Fruit fly (Drosophila melanogaster) whole organism, embryonic: Measurements from ENCODE around the gene CG32983.

ENCODE experiments used
- Ada2b ChIP-seq: fragments of 200-800 bp; sonication (Bioruptor generic); IDR thresholded peaks from 2 replicates; pipeline ENCODE4 v1.3.6; 2022; ENCODE audit warnings: missing biosample characterization, missing genetic modification characterization
- Blimp-1 ChIP-seq: fragments of 200-800 bp; sonication (Bioruptor generic); optimal IDR thresholded peaks from 3 replicates; lab custom pipeline; 2018; ENCODE audit warnings: missing biosample characterization, missing genetic modification characterization, mild to moderate bottlenecking, moderate library complexity, missing genetic modification reagents
- CG10209 ChIP-seq: fragments of 200-800 bp; sonication (Bioruptor generic); optimal IDR thresholded peaks from 3 replicates; lab custom pipeline; 2017; ENCODE audit warnings: missing biosample characterization, mild to moderate bottlenecking, missing genetic modification characterization, missing genetic modification reagents
- CG1024 ChIP-seq: fragments of 200-800 bp; sonication (Bioruptor generic); IDR thresholded peaks from 2 replicates; pipeline ENCODE4 v1.3.6; 2022; ENCODE audit warnings: missing biosample characterization, missing genetic modification characterization
- CG15479 ChIP-seq: fragments of 200-800 bp; sonication (Bioruptor generic); optimal IDR thresholded peaks from 3 replicates; lab custom pipeline; 2019; ENCODE audit warnings: missing biosample characterization, mild to moderate bottlenecking, missing genetic modification characterization, moderate library complexity
- CG17568 ChIP-seq: fragments of 200-800 bp; sonication (Bioruptor generic); optimal IDR thresholded peaks from 2 replicates; lab custom pipeline; 2018; ENCODE audit warnings: missing biosample characterization, mild to moderate bottlenecking, missing genetic modification characterization, moderate library complexity
- CG2116 ChIP-seq: fragments of 200-800 bp; sonication (Bioruptor generic); optimal IDR thresholded peaks from 3 replicates; lab custom pipeline; 2018; ENCODE audit warnings: missing biosample characterization, mild to moderate bottlenecking, missing genetic modification characterization
- CG2199 ChIP-seq: fragments of 200-800 bp; sonication (Bioruptor generic); IDR thresholded peaks from 3 replicates; pipeline ENCODE4 v1.3.6; 2022; ENCODE audit warnings: missing biosample characterization, missing genetic modification characterization
- CG4617 ChIP-seq: fragments of 200-800 bp; sonication (Bioruptor generic); optimal IDR thresholded peaks from 3 replicates; lab custom pipeline; 2016; ENCODE audit warnings: missing biosample characterization, missing genetic modification characterization, borderline replicate concordance
- CG7271 ChIP-seq: fragments of 200-800 bp; sonication (Bioruptor generic); optimal IDR thresholded peaks from 2 replicates; lab custom pipeline; 2018; ENCODE audit warnings: missing biosample characterization, mild to moderate bottlenecking, missing genetic modification characterization, moderate library complexity
- D ChIP-seq, 2 experiments: fragments of 200-800 bp in 1 of 2; fragments of >200 bp in 1 of 2; sonication (Bioruptor generic) in 1 of 2; optimal IDR thresholded peaks; 2 replicates in 1 of 2; 3 replicates in 1 of 2; lab custom pipeline; 2017; ENCODE audit warnings: mild to moderate bottlenecking in 1 of 2, missing biosample characterization in 1 of 2, missing genetic modification characterization in 1 of 2, missing genetic modification reagents in 1 of 2
- Dad ChIP-seq: fragments of 200-800 bp; sonication (Bioruptor generic); optimal IDR thresholded peaks from 3 replicates; lab custom pipeline; 2016; ENCODE audit warnings: missing biosample characterization, missing genetic modification characterization
- Doc2 ChIP-seq: fragments of 200-800 bp; sonication (Bioruptor generic); IDR thresholded peaks from 2 replicates; pipeline ENCODE4 v1.3.6; 2022; ENCODE audit warnings: missing biosample characterization, missing genetic modification characterization
- Hmx ChIP-seq: fragments of 200-800 bp; sonication (Bioruptor generic); optimal IDR thresholded peaks from 2 replicates; lab custom pipeline; 2016; ENCODE audit warnings: missing biosample characterization, missing genetic modification characterization
- Kr ChIP-seq: fragments of 200-800 bp; sonication (Bioruptor generic); optimal IDR thresholded peaks from 2 replicates; lab custom pipeline; 2017; ENCODE audit warnings: missing biosample characterization, mild to moderate bottlenecking, missing genetic modification characterization
- NC2α ChIP-seq: fragments of 200-800 bp; sonication (Bioruptor generic); optimal IDR thresholded peaks from 2 replicates; lab custom pipeline; 2016; ENCODE audit warnings: missing biosample characterization, missing genetic modification characterization
- Rx ChIP-seq: fragments of 200-800 bp; sonication (Bioruptor generic); IDR thresholded peaks from 2 replicates; pipeline ENCODE4 v1.3.6; 2022; ENCODE audit warnings: missing biosample characterization, missing genetic modification characterization
- Side ChIP-seq: fragments of 200-800 bp; sonication (Bioruptor generic); optimal IDR thresholded peaks from 2 replicates; lab custom pipeline; 2016; ENCODE audit warnings: missing biosample characterization, missing genetic modification characterization
- Six4 ChIP-seq: fragments of 200-800 bp; sonication (Bioruptor generic); optimal IDR thresholded peaks from 2 replicates; lab custom pipeline; 2016; ENCODE audit warnings: missing biosample characterization, missing genetic modification characterization
- Sry-β ChIP-seq: fragments of 200-800 bp; sonication (Bioruptor generic); optimal IDR thresholded peaks from 2 replicates; lab custom pipeline; 2018; ENCODE audit warnings: missing biosample characterization, mild to moderate bottlenecking, missing genetic modification characterization, moderate library complexity
- Taf1 ChIP-seq: fragments of 200-800 bp; sonication (Bioruptor generic); IDR thresholded peaks from 2 replicates; pipeline ENCODE4 v1.3.6; 2022; ENCODE audit warnings: missing biosample characterization, missing genetic modification characterization
- Xbp1 ChIP-seq: fragments of 200-800 bp; sonication (Bioruptor generic); optimal IDR thresholded peaks from 3 replicates; lab custom pipeline; 2016; ENCODE audit warnings: missing biosample characterization, mild to moderate bottlenecking, missing genetic modification characterization
- bbx ChIP-seq: fragments of 200-800 bp; sonication (Bioruptor generic); IDR thresholded peaks from 2 replicates; pipeline ENCODE4 v1.3.6; 2022; ENCODE audit warnings: missing biosample characterization, missing genetic modification characterization; ENCODE audit not compliant: partially characterized antibody
- cad ChIP-seq: fragments of >200 bp; optimal IDR thresholded peaks from 2 replicates; lab custom pipeline; 2017; ENCODE audit warnings: missing biosample characterization, missing genetic modification characterization
- cas ChIP-seq: fragments of 200-800 bp; sonication (Bioruptor generic); IDR thresholded peaks from 2 replicates; pipeline ENCODE4 v1.3.6; 2022; ENCODE audit warnings: missing biosample characterization, missing genetic modification characterization
- chn ChIP-seq: fragments of 200-800 bp; sonication (Bioruptor generic); optimal IDR thresholded peaks from 2 replicates; lab custom pipeline; 2016; ENCODE audit warnings: missing biosample characterization, missing genetic modification characterization
- crol ChIP-seq: fragments of 200-800 bp; sonication (Bioruptor generic); IDR thresholded peaks from 2 replicates; pipeline ENCODE4 v1.3.6; 2022; ENCODE audit warnings: missing biosample characterization, missing genetic modification characterization
- dysf ChIP-seq: fragments of 200-800 bp; sonication (Bioruptor generic); IDR thresholded peaks from 3 replicates; pipeline ENCODE4 v1.3.6; 2022; ENCODE audit warnings: missing biosample characterization, missing genetic modification characterization
- fd64A ChIP-seq: fragments of 200-800 bp; sonication (Bioruptor generic); optimal IDR thresholded peaks from 3 replicates; lab custom pipeline; 2018; ENCODE audit warnings: missing biosample characterization, mild to moderate bottlenecking, missing genetic modification characterization
- gcm ChIP-seq: fragments of 200-800 bp; sonication (Bioruptor generic); optimal IDR thresholded peaks from 2 replicates; lab custom pipeline; 2019; ENCODE audit warnings: missing biosample characterization, mild to moderate bottlenecking, missing genetic modification characterization, moderate library complexity
- kni ChIP-seq: fragments of 200-800 bp; sonication (Bioruptor generic); optimal IDR thresholded peaks from 3 replicates; lab custom pipeline; 2017; ENCODE audit warnings: mild to moderate bottlenecking, missing biosample characterization, missing genetic modification reagents, missing genetic modification characterization
- lilli ChIP-seq: fragments of 200-800 bp; sonication (Bioruptor generic); optimal IDR thresholded peaks from 3 replicates; lab custom pipeline; 2016; ENCODE audit warnings: missing biosample characterization, missing genetic modification characterization
- lola ChIP-seq, 3 experiments: fragments of >200 bp in 2 of 3; fragments of 200-800 bp in 1 of 3; sonication (Bioruptor generic) in 1 of 3; optimal IDR thresholded peaks; 2 replicates each; lab custom pipeline; 2017 to 2019; ENCODE audit warnings: missing biosample characterization in 3 of 3, missing genetic modification characterization in 3 of 3, mild to moderate bottlenecking in 1 of 3, moderate library complexity in 1 of 3
- lov ChIP-seq, 2 experiments: fragments of 200-800 bp in 1 of 2; fragments of >200 bp in 1 of 2; sonication (Bioruptor generic) in 1 of 2; IDR thresholded peaks in 1 of 2; optimal IDR thresholded peaks in 1 of 2; 2 replicates in 1 of 2; 3 replicates in 1 of 2; pipeline versions ENCODE4 v1.3.6 to Lab custom; 2017 to 2022; ENCODE audit warnings: missing biosample characterization in 1 of 2, missing genetic modification characterization in 1 of 2
- mam ChIP-seq: fragments of 200-800 bp; sonication (Bioruptor generic); optimal IDR thresholded peaks from 3 replicates; lab custom pipeline; 2016; ENCODE audit warnings: missing biosample characterization, missing genetic modification characterization
- nmo ChIP-seq: fragments of 200-800 bp; sonication (Bioruptor generic); optimal IDR thresholded peaks from 2 replicates; lab custom pipeline; 2018; ENCODE audit warnings: missing biosample characterization, mild to moderate bottlenecking, missing genetic modification characterization, moderate library complexity
- onecut ChIP-seq: fragments of 200-800 bp; sonication (Bioruptor generic); IDR thresholded peaks from 2 replicates; pipeline ENCODE4 v1.3.6; 2022; ENCODE audit warnings: missing biosample characterization, missing genetic modification characterization
- run ChIP-seq: fragments of 200-800 bp; sonication (Bioruptor generic); optimal IDR thresholded peaks from 3 replicates; lab custom pipeline; 2018; ENCODE audit warnings: missing biosample characterization, mild to moderate bottlenecking, missing genetic modification characterization
- schlank ChIP-seq: fragments of 200-800 bp; sonication (Bioruptor generic); optimal IDR thresholded peaks from 2 replicates; lab custom pipeline; 2018; ENCODE audit warnings: missing biosample characterization, mild to moderate bottlenecking, missing genetic modification characterization
- sens ChIP-seq: fragments of 200-800 bp; sonication (Bioruptor generic); peaks from one replicate; lab custom pipeline; 2016; ENCODE audit warnings: missing biosample characterization, missing genetic modification characterization
- stc ChIP-seq: fragments of 200-800 bp; sonication (Bioruptor generic); IDR thresholded peaks from 2 replicates; pipeline ENCODE4 v1.3.6; 2022; ENCODE audit warnings: missing biosample characterization, missing genetic modification characterization
- tin ChIP-seq: fragments of 200-800 bp; sonication (Bioruptor generic); optimal IDR thresholded peaks from 3 replicates; lab custom pipeline; 2016; ENCODE audit warnings: missing biosample characterization, missing genetic modification characterization
- tll ChIP-seq, 2 experiments: fragments of 200-800 bp in 1 of 2; fragments of >200 bp in 1 of 2; sonication (Bioruptor generic) in 1 of 2; optimal IDR thresholded peaks; 2 replicates each; lab custom pipeline; 2017 to 2019; ENCODE audit warnings: missing biosample characterization in 2 of 2, missing genetic modification characterization in 2 of 2, mild to moderate bottlenecking in 1 of 2, moderate library complexity in 1 of 2
- twi ChIP-seq: fragments of 200-800 bp; optimal IDR thresholded peaks from 2 replicates; lab custom pipeline; 2019; ENCODE audit warnings: missing biosample characterization, mild to moderate bottlenecking, missing genetic modification characterization, moderate library complexity
- vvl ChIP-seq: fragments of 200-800 bp; sonication (Bioruptor generic); IDR thresholded peaks from 2 replicates; pipeline ENCODE4 v1.3.6; 2022; ENCODE audit warnings: missing biosample characterization, missing genetic modification characterization
- zen ChIP-seq: fragments of 200-800 bp; sonication (Bioruptor generic); optimal IDR thresholded peaks from 3 replicates; lab custom pipeline; 2018; ENCODE audit warnings: missing biosample characterization, mild to moderate bottlenecking, missing genetic modification characterization, moderate library complexity

CG32983 gene

DNA sequence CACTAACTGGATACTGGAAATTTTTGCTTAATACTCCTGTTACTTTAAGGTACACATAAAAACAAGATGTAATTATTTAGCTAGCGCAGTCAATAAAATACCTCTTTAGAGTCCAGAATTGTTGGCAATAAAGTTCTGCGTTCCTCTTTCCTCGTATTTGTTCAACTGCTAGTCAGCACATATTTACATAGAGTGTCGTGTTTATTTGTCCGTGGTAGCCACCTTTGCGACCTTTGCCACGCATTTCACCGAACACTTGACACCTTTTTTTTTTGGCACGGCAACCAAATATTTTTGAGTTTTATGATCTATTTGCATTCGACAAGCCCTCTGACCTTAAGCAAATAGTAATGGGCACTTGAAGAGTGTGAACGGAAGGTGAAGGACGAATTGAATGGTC, 19.7 kb upstream of the CG32983 start (continued):
- TF ChIP-seq CG2116 (GFP tag; lab: Kevin White, UChicago): peak; percentile 77
- TF ChIP-seq Doc2: no peak
- peak; percentile 74 for TF ChIP-seq CG1024 (GFP tag; lab: Robert Waterston, UW)
- no peak for TF ChIP-seq tin (GFP tag; lab: Kevin White, UChicago)
- TF ChIP-seq fd64A (GFP tag; lab: Kevin White, UChicago): peak; percentile 27
- TF ChIP-seq Sry-β: peak; percentile 5
- TF ChIP-seq cas (GFP tag; lab: Robert Waterston, UW): no peak
- TF ChIP-seq NC2α: peak; percentile 92
- TF ChIP-seq Taf1 (GFP tag; lab: Robert Waterston, UW): no peak
- TF ChIP-seq Side (GFP tag; lab: Kevin White, UChicago): peak; percentile 80
- peak; percentile 91 for TF ChIP-seq CG10209 (GFP tag; lab: Kevin White, UChicago)
- TF ChIP-seq, all 482 proteins: peak for 300

DNA sequence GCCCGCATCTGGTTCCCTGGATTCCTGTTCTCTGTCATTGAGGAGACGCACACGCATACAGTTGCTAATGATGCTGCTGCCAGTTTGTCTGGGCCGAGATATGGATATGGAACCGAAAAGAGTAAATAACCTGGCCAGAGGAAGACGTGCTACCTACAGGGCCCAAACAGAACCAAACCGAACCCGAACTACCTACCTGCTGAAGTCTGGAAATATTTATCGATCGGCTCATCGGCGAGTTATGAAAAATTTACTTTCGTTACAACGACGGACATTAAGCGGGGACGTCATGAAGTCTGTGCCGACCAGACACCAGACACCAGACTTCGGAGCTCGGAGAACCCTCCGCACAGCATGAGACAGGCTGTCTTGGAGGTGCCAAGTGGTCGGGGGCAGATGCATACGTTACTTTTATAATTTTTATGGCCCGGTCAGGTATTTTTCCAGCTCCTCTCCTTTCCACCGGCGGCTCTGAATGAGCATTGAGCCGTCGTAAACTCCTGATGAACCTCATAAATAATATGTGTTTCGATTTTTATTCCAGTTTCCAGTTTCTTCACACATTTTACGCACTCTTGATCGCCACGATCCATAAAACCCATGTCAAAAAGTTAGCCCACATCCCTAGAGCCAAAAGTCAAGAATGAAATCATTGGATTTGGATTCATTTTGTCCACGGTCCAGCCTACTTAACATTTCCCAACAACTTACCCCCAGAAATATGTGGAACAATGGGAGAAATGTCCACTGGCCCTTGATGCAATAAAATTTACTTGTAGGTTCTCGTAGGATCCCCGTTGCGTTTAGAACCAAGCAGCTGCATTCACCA, 18.7 kb upstream of the CG32983 start:
- TF ChIP-seq CG7271 (peak; percentile 6), CG2116 (GFP tag; lab: Kevin White, UChicago) (no peak), stc (GFP tag; lab: Robert Waterston, UW) (no peak), tll (GFP tag; optimal IDR thresholded peaks at IDR 0.05; lab: Kevin White, UChicago) (peak in 1 of 2 experiments; percentile 91), zen (peak; percentile 99), CG2199 (peak; percentile 78; the same call in 2 of the 3 replicates), Blimp-1 (GFP tag; lab: Kevin White, UChicago) (peak; percentile 63), lov (optimal IDR thresholded peaks at IDR 0.05; lab: Kevin White, UChicago) (no peak), lov (GFP tag; IDR thresholded peaks at IDR 0.05; lab: Robert Waterston, UW) (no peak), Hmx (GFP tag; lab: Kevin White, UChicago) (no peak), dysf (GFP tag; lab: Robert Waterston, UW) (no peak), twi (tag; lab: Kevin White, UChicago) (peak; percentile 45), Kr (GFP tag; lab: Kevin White, UChicago) (peak; percentile 32), run (no peak), Dad (no peak), lilli (GFP tag; lab: Kevin White, UChicago) (no peak), Ada2b (GFP tag; lab: Robert Waterston, UW) (no peak), mam (GFP tag; lab: Kevin White, UChicago) (no peak), Xbp1 (GFP tag; lab: Kevin White, UChicago) (no peak), D (optimal IDR thresholded peaks at IDR 0.05; lab: Kevin White, UChicago) (peak; percentile 65), D (GFP tag; optimal IDR thresholded peaks at IDR 0.05; lab: Kevin White, UChicago) (no peak), cad (GFP tag; lab: Kevin White, UChicago) (peak; percentile 94), sens (GFP tag; lab: Kevin White, UChicago) (peak; percentile 61), CG15479 (GFP tag; lab: Kevin White, UChicago) (peak; percentile 65), crol (no peak), Six4 (GFP tag; lab: Kevin White, UChicago) (no peak), gcm (peak; percentile 29), Rx (GFP tag; lab: Robert Waterston, UW) (no peak), schlank (tag; lab: Kevin White, UChicago) (no peak), CG4617 (GFP tag; lab: Kevin White, UChicago) (no peak), chn (GFP tag; lab: Kevin White, UChicago) (no peak), onecut (GFP tag; lab: Robert Waterston, UW) (peak; percentile 36; the same call in 1 of the 2 replicates), bbx (GFP tag; lab: Robert Waterston, UW) (no peak), lola (GFP tag; optimal IDR thresholded peaks at IDR 0.05; lab: Kevin White, UChicago) (no peak), nmo (GFP tag; lab: Kevin White, UChicago) (no peak), kni (peak; percentile 82), vvl (0 out of 2 replicates have a peak, but pooled peaks have one; percentile 13), CG17568 (GFP tag; lab: Kevin White, UChicago) (no peak)
